Fruit fly (Drosophila melanogaster) whole organism, wandering third instar larva: ENCODE results near the gene CG5273.

Source experiments
- Rel ChIP-seq, 2 experiments: fragments of 200-800 bp; sonication (Bioruptor generic) in 1 of 2; optimal IDR thresholded peaks; 2 replicates in 1 of 2; 3 replicates in 1 of 2; lab custom pipeline; 2016 to 2019; ENCODE audit warnings: mild to moderate bottlenecking in 2 of 2, missing biosample characterization in 2 of 2, missing genetic modification characterization in 2 of 2, moderate library complexity in 1 of 2
- fru ChIP-seq: fragments of 200-800 bp; sonication (Bioruptor generic); optimal IDR thresholded peaks from 3 replicates; lab custom pipeline; 2016; ENCODE audit warnings: missing biosample characterization, mild to moderate bottlenecking, missing genetic modification characterization

- TF ChIP-seq Rel (GFP tag; optimal IDR thresholded peaks at IDR 0.05; lab: Kevin White, UChicago) (no peak), Rel (tag; optimal IDR thresholded peaks at IDR 0.05; lab: Kevin White, UChicago) (no peak), fru (no peak)
These were observed 41.5 kb upstream of the CG5273 start for dm6 chrX:717893-718292.
